Worm (Caenorhabditis elegans) whole organism, L4 larva: ENCODE measurements around the gene irld-7.

Experiments used
- F37D6.2 ChIP-seq: sonication (generic microtip); optimal IDR thresholded peaks from 2 replicates; lab custom pipeline; 2016; ENCODE audit warnings: mild to moderate bottlenecking, missing genetic modification characterization, missing compliant biosample characterization
- F49E8.2 ChIP-seq: sonication (generic microtip); optimal IDR thresholded peaks from 2 replicates; lab custom pipeline; 2016; ENCODE audit warnings: missing compliant biosample characterization, mild to moderate bottlenecking, missing genetic modification characterization, borderline replicate concordance
- R02D3.7 ChIP-seq: fragments of 150-350 bp; sonication (generic microtip); optimal IDR thresholded peaks from 3 replicates; lab custom pipeline; 2014; ENCODE audit warnings: missing biosample characterization, missing genetic modification characterization
- Y105C5A.15 ChIP-seq: fragments of 200-800 bp; sonication (Bioruptor generic); IDR thresholded peaks from 2 replicates; pipeline ENCODE4 v1.3.6; 2022; ENCODE audit warnings: missing genetic modification characterization, missing compliant biosample characterization
- Y5F2A.4 ChIP-seq: fragments of 200-800 bp; sonication (Bioruptor generic); optimal IDR thresholded peaks from 2 replicates; lab custom pipeline; 2018; ENCODE audit warnings: mild to moderate bottlenecking, missing genetic modification characterization, missing compliant biosample characterization
- Y75B8A.6 ChIP-seq: fragments of 200-800 bp; sonication (Bioruptor generic); IDR thresholded peaks from 2 replicates; pipeline ENCODE4 v1.3.6; 2022; ENCODE audit warnings: missing genetic modification reagents, missing genetic modification characterization, missing compliant biosample characterization
- aha-1 ChIP-seq: fragments of 150-350 bp; peaks from one replicate; lab custom pipeline; 2014; ENCODE audit warnings: missing biosample characterization, missing genetic modification characterization
- aly-2 ChIP-seq: sonication (generic microtip); optimal IDR thresholded peaks from 2 replicates; lab custom pipeline; 2018; ENCODE audit warnings: missing biosample characterization, missing genetic modification characterization
- ama-1 ChIP-seq: fragments of 150-350 bp; optimal IDR thresholded peaks from 2 replicates; lab custom pipeline; 2014; ENCODE audit warnings: inconsistent platforms, mixed read lengths
- arid-1 ChIP-seq: fragments of 200-800 bp; sonication (Bioruptor generic); conservative IDR thresholded peaks from 2 replicates; pipeline ENCODE4 v1.3.6; 2022; ENCODE audit warnings: missing genetic modification reagents, missing genetic modification characterization, missing compliant biosample characterization
- attf-4 ChIP-seq: sonication (generic microtip); optimal IDR thresholded peaks from 3 replicates; lab custom pipeline; 2017; ENCODE audit warnings: missing biosample characterization, missing genetic modification characterization
- ceh-20 ChIP-seq: fragments of 200-800 bp; sonication (Bioruptor generic); IDR thresholded peaks from 2 replicates; pipeline ENCODE4 v1.3.6; 2022; ENCODE audit warnings: missing genetic modification reagents, missing genetic modification characterization, missing compliant biosample characterization
- ceh-44 ChIP-seq: fragments of 200-800 bp; sonication (Bioruptor generic); IDR thresholded peaks from 2 replicates; pipeline ENCODE4 v1.3.6; 2022; ENCODE audit warnings: missing genetic modification reagents, missing genetic modification characterization, missing compliant biosample characterization
- ctbp-1 ChIP-seq: fragments of 200-800 bp; sonication (Bioruptor generic); IDR thresholded peaks from 2 replicates; pipeline ENCODE4 v1.3.6; 2022; ENCODE audit warnings: missing genetic modification reagents, missing genetic modification characterization, missing compliant biosample characterization
- daf-12 ChIP-seq: fragments of 150-350 bp; optimal IDR thresholded peaks from 2 replicates; lab custom pipeline; 2014; ENCODE audit warnings: missing biosample characterization, missing genetic modification reagents, missing genetic modification characterization
- daf-16 ChIP-seq, 3 experiments: sonication (generic microtip); optimal IDR thresholded peaks; 2 replicates each; lab custom pipeline; 2016 to 2017; ENCODE audit warnings: missing genetic modification characterization in 3 of 3, missing genetic modification reagents in 3 of 3, mild to moderate bottlenecking in 2 of 3, missing compliant biosample characterization in 2 of 3, missing biosample characterization in 1 of 3, moderate library complexity in 1 of 3
- dmd-6 ChIP-seq: fragments of 200-800 bp; sonication (Bioruptor generic); IDR thresholded peaks from 2 replicates; pipeline ENCODE4 v1.3.6; 2022; ENCODE audit warnings: missing genetic modification reagents, missing genetic modification characterization, missing compliant biosample characterization
- dmd-9 ChIP-seq: fragments of 200-800 bp; sonication (Bioruptor generic); IDR thresholded peaks from 2 replicates; pipeline ENCODE4 v1.3.6; 2022; ENCODE audit warnings: missing genetic modification reagents, missing genetic modification characterization, missing compliant biosample characterization
- dve-1 ChIP-seq: sonication (generic microtip); optimal IDR thresholded peaks from 2 replicates; lab custom pipeline; 2017; ENCODE audit warnings: antibody characterized with exemption, mild to moderate bottlenecking, missing genetic modification characterization, missing compliant biosample characterization; ENCODE audit not compliant: insufficient read depth
- egl-27 ChIP-seq: sonication (generic microtip); optimal IDR thresholded peaks from 3 replicates; lab custom pipeline; 2017; ENCODE audit warnings: missing biosample characterization, missing genetic modification reagents, missing genetic modification characterization
- gei-8 ChIP-seq: fragments of 200-800 bp; sonication (Bioruptor generic); optimal IDR thresholded peaks from 2 replicates; lab custom pipeline; 2018; ENCODE audit warnings: mild to moderate bottlenecking, missing genetic modification characterization, missing compliant biosample characterization
- hif-1 ChIP-seq, 2 experiments: sonication (generic microtip); optimal IDR thresholded peaks; 2 replicates each; lab custom pipeline; 2016 to 2017; ENCODE audit warnings: missing compliant biosample characterization in 2 of 2, missing genetic modification characterization in 2 of 2, missing genetic modification reagents in 2 of 2, missing genotype in 2 of 2, mild to moderate bottlenecking in 1 of 2
- jun-1 ChIP-seq: fragments of 150-350 bp; optimal IDR thresholded peaks from 2 replicates; lab custom pipeline; 2014; ENCODE audit warnings: missing biosample characterization, missing genetic modification reagents, missing genetic modification characterization
- lin-1 ChIP-seq: fragments of 200-800 bp; sonication (Bioruptor generic); IDR thresholded peaks from 2 replicates; pipeline ENCODE4 v1.3.6; 2022; ENCODE audit warnings: missing genetic modification reagents, missing genetic modification characterization, missing compliant biosample characterization
- lin-13 ChIP-seq: fragments of 150-350 bp; optimal IDR thresholded peaks from 2 replicates; lab custom pipeline; 2014; ENCODE audit warnings: missing biosample characterization, missing genetic modification reagents, missing genetic modification characterization
- lin-29 ChIP-seq: fragments of 200-800 bp; sonication (Bioruptor generic); IDR thresholded peaks from 2 replicates; pipeline ENCODE4 v1.3.6; 2022; ENCODE audit warnings: missing genetic modification reagents, missing genetic modification characterization, missing compliant biosample characterization
- lin-38 ChIP-seq: fragments of 200-800 bp; sonication (Bioruptor generic); IDR thresholded peaks from 2 replicates; pipeline ENCODE4 v1.3.6; 2022; ENCODE audit warnings: missing genetic modification reagents, missing genetic modification characterization, missing compliant biosample characterization
- lin-39 ChIP-seq: fragments of 150-350 bp; optimal IDR thresholded peaks from 2 replicates; lab custom pipeline; 2014; ENCODE audit warnings: missing biosample characterization, missing genetic modification reagents, missing genetic modification characterization
- lsy-2 ChIP-seq, 2 experiments: fragments of 150-350 bp in 1 of 2; sonication (generic microtip) in 1 of 2; optimal IDR thresholded peaks; 2 replicates each; lab custom pipeline; 2014 to 2017; ENCODE audit warnings: missing biosample characterization in 2 of 2, missing genetic modification characterization in 2 of 2
- madf-9 ChIP-seq: fragments of 200-800 bp; sonication (Bioruptor generic); conservative IDR thresholded peaks from 2 replicates; pipeline ENCODE4 v1.3.6; 2022; ENCODE audit warnings: missing genetic modification reagents, missing genetic modification characterization, missing compliant biosample characterization
- mdt-29 ChIP-seq: fragments of 200-800 bp; sonication (Bioruptor generic); IDR thresholded peaks from 2 replicates; pipeline ENCODE4 v1.3.6; 2022; ENCODE audit warnings: missing genetic modification reagents, missing genetic modification characterization, missing compliant biosample characterization
- mep-1 ChIP-seq: fragments of 150-350 bp; sonication (generic microtip); optimal IDR thresholded peaks from 3 replicates; lab custom pipeline; 2014; ENCODE audit warnings: missing biosample characterization, missing genetic modification characterization
- mxl-2 ChIP-seq: fragments of 200-800 bp; sonication (Bioruptor generic); conservative IDR thresholded peaks from 2 replicates; pipeline ENCODE4 v1.3.6; 2022; ENCODE audit warnings: missing genetic modification reagents, missing genetic modification characterization, missing compliant biosample characterization
- mxl-3 ChIP-seq: fragments of 200-800 bp; sonication (Bioruptor generic); optimal IDR thresholded peaks from 2 replicates; lab custom pipeline; 2018; ENCODE audit warnings: mild to moderate bottlenecking, missing genetic modification characterization, missing compliant biosample characterization
- nhr-102 ChIP-seq: sonication (generic microtip); optimal IDR thresholded peaks from 2 replicates; lab custom pipeline; 2016; ENCODE audit warnings: mild to moderate bottlenecking, missing genetic modification characterization, moderate library complexity, missing compliant biosample characterization
- nhr-237 ChIP-seq: sonication (generic microtip); optimal IDR thresholded peaks from 2 replicates; lab custom pipeline; 2017; ENCODE audit warnings: missing biosample characterization, missing genetic modification characterization
- nhr-25 ChIP-seq: sonication (generic microtip); optimal IDR thresholded peaks from 2 replicates; lab custom pipeline; 2017; ENCODE audit warnings: missing genetic modification characterization, mild to moderate bottlenecking, missing compliant biosample characterization, antibody characterized with exemption, moderate library complexity, borderline replicate concordance; ENCODE audit not compliant: insufficient read depth
- nhr-42 ChIP-seq: fragments of 200-800 bp; sonication (Bioruptor generic); IDR thresholded peaks from 2 replicates; pipeline ENCODE4 v1.3.6; 2022; ENCODE audit warnings: missing genetic modification characterization, missing compliant biosample characterization
- rbr-2 ChIP-seq: sonication (generic microtip); optimal IDR thresholded peaks from 2 replicates; lab custom pipeline; 2016; ENCODE audit warnings: missing genotype, missing genetic modification characterization, missing compliant biosample characterization
- sdz-12 ChIP-seq: fragments of 200-800 bp; sonication (Bioruptor generic); optimal IDR thresholded peaks from 2 replicates; lab custom pipeline; 2018; ENCODE audit warnings: mild to moderate bottlenecking, missing genetic modification characterization, missing compliant biosample characterization
- snpc-1.2 ChIP-seq: fragments of 200-800 bp; sonication (Bioruptor generic); IDR thresholded peaks from 2 replicates; pipeline ENCODE4 v1.3.6; 2022; ENCODE audit warnings: missing genetic modification reagents, missing genetic modification characterization, missing compliant biosample characterization
- spr-3 ChIP-seq: fragments of 200-800 bp; sonication (Bioruptor generic); optimal IDR thresholded peaks from 2 replicates; lab custom pipeline; 2018; ENCODE audit warnings: mild to moderate bottlenecking, missing genetic modification characterization, missing compliant biosample characterization
- tra-1 ChIP-seq: fragments of 200-800 bp; sonication (Bioruptor generic); IDR thresholded peaks from 2 replicates; pipeline ENCODE4 v1.3.6; 2022; ENCODE audit warnings: missing genetic modification reagents, missing genetic modification characterization, missing compliant biosample characterization
- unc-62 ChIP-seq, 3 experiments: fragments of 150-350 bp in 1 of 3; sonication (generic microtip); optimal IDR thresholded peaks in 2 of 3; peaks in 1 of 3; 1 replicate in 1 of 3; 2 replicates in 2 of 3; lab custom pipeline; 2014 to 2017; ENCODE audit warnings: missing biosample characterization in 3 of 3, missing genetic modification characterization in 3 of 3, missing genetic modification reagents in 3 of 3, missing genotype in 1 of 3
- vab-7 ChIP-seq: fragments of 200-800 bp; sonication (Bioruptor generic); IDR thresholded peaks from 2 replicates; pipeline ENCODE4 v1.3.6; 2022; ENCODE audit warnings: missing genetic modification reagents, missing genetic modification characterization, missing compliant biosample characterization
- zfp-2 ChIP-seq: sonication (generic microtip); optimal IDR thresholded peaks from 2 replicates; lab custom pipeline; 2016; ENCODE audit warnings: mild to moderate bottlenecking, missing genetic modification characterization, missing compliant biosample characterization
- zip-11 ChIP-seq: fragments of 200-800 bp; sonication (Bioruptor generic); IDR thresholded peaks from 2 replicates; pipeline ENCODE4 v1.3.6; 2022; ENCODE audit warnings: missing genetic modification characterization, missing compliant biosample characterization

The irld-7 gene

DNA sequence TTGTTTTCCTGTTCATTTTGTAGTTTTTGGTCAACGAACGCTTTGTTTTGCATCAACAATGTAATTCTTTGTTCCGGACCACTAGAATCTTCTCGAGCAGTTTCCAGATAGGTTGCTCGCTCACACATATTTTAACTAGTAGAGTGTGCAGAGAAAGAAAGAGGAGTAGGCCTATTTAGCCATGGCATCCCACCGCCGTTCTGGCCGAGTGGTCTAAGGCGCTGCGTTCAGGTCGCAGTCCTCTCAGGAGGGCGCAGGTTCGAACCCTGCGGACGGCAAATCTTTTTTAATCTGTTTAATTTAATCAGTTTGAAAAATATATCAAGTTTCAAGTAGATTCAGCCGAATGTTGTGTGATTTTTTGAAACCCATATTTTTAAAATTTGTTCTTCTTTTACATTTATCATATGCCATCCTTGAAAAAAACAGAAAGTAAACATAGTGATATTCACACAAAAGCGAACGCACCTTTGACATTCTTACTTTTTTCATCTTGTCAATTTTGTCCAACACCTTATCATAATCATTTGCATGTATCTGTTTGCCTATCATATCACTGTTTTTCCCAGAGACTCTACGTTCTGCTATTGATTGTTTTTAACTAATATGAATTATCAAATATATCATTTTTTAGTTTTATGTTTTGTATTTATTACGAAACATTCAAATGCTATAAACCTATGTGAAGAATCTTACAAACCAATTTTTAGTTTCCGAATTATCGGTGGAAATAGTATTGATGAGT is 33.4 kb upstream of the irld-7 start, which contains the start of gene try-3:
try-3 (plus strand) TSS at position 532 of the 745 bp plus-strand sequence.
- TF ChIP-seq daf-16 (GFP tag; optimal IDR thresholded peaks at IDR 0.05; lab: Kevin White, UChicago) (peak; percentile 0 to 45), daf-16 (tag; optimal IDR thresholded peaks at IDR 0.05; lab: Kevin White, UChicago) (peak; percentile 79), lin-29 (no peak), R02D3.7 (no peak), mxl-2 (0 out of 2 replicates have a peak, but pooled peaks have one; percentile 16), hif-1 (tag; optimal IDR thresholded peaks at IDR 0.05; lab: Kevin White, UChicago) (peak in 1 of 2 experiments; percentile 57), ceh-44 (GFP tag; lab: Robert Waterston, UW) (peak; percentile 91; the same call in 1 of the 2 replicates), lin-13 (GFP tag; lab: Kevin White, UChicago) (peak; percentile 41), unc-62 (GFP tag; optimal IDR thresholded peaks at IDR 0.05 in 1 of 2; lab: Kevin White, UChicago) (no peak), unc-62 (tag; optimal IDR thresholded peaks at IDR 0.05; lab: Kevin White, UChicago) (no peak), zfp-2 (tag; lab: Kevin White, UChicago) (peak; percentile 10), tra-1 (GFP tag; lab: Robert Waterston, UW) (peak; percentile 82), lin-38 (GFP tag; lab: Robert Waterston, UW) (peak; percentile 86), madf-9 (GFP tag; lab: Robert Waterston, UW) (peak; percentile 80), snpc-1.2 (GFP tag; lab: Robert Waterston, UW) (peak; percentile 98), nhr-237 (no peak), zip-11 (GFP tag; lab: Robert Waterston, UW) (no peak), aly-2 (tag; lab: Kevin White, UChicago) (no peak), vab-7 (GFP tag; lab: Robert Waterston, UW) (peak; percentile 84), dve-1 (tag; lab: Kevin White, UChicago) (peak; percentile 27), sdz-12 (peak; percentile 57), mxl-3 (GFP tag; lab: Kevin White, UChicago) (peak; percentile 49), lsy-2 (tag; optimal IDR thresholded peaks at IDR 0.05; lab: Kevin White, UChicago) (peak in 1 of 2 experiments; percentile 67), spr-3 (GFP tag; lab: Kevin White, UChicago) (peak; percentile 0), Y105C5A.15 (GFP tag; lab: Robert Waterston, UW) (peak; percentile 87), ctbp-1 (GFP tag; lab: Robert Waterston, UW) (peak; percentile 91), nhr-102 (tag; lab: Kevin White, UChicago) (peak; percentile 46), Y75B8A.6 (GFP tag; lab: Robert Waterston, UW) (peak; percentile 71; the same call in 1 of the 2 replicates), arid-1 (GFP tag; lab: Robert Waterston, UW) (peak; percentile 80), dmd-9 (GFP tag; lab: Robert Waterston, UW) (peak; percentile 64; the same call in 1 of the 2 replicates), mdt-29 (GFP tag; lab: Robert Waterston, UW) (peak; percentile 78), F49E8.2 (tag; lab: Kevin White, UChicago) (peak; percentile 57), ceh-20 (peak; percentile 60; the same call in 1 of the 2 replicates), dmd-6 (peak; percentile 66), Y5F2A.4 (GFP tag; lab: Kevin White, UChicago) (peak; percentile 26), attf-4 (tag; lab: Kevin White, UChicago) (no peak), lin-1 (GFP tag; lab: Robert Waterston, UW) (peak; percentile 33; the same call in 1 of the 2 replicates), gei-8 (GFP tag; lab: Kevin White, UChicago) (peak; percentile 73), aha-1 (tag; lab: Kevin White, UChicago) (peak; percentile 58), daf-12 (tag; lab: Kevin White, UChicago) (no peak), jun-1 (tag; lab: Kevin White, UChicago) (no peak), ama-1 (lab: Kevin White, UChicago) (no peak), F37D6.2 (tag; lab: Kevin White, UChicago) (peak; percentile 22), nhr-25 (no peak), rbr-2 (tag; lab: Kevin White, UChicago) (peak; percentile 66), mep-1 (peak; percentile 82), nhr-42 (GFP tag; lab: Robert Waterston, UW) (peak; percentile 71; the same call in 1 of the 2 replicates), lin-39 (tag; lab: Kevin White, UChicago) (no peak), egl-27 (tag; lab: Kevin White, UChicago) (no peak)
